Fruit fly (Drosophila melanogaster): ENCODE data around the gene Nipsnap.

Nipsnap gene

dm6 chrX:16090179-16091144 is 17.1 kb upstream of the Nipsnap start (continued):
- TF ChIP-seq fd64A (GFP tag; optimal IDR thresholded peaks at IDR 0.05) (peak; percentile 68), repo (GFP tag; optimal IDR thresholded peaks at IDR 0.05) (peak; percentile 83), CHES-1-like (GFP tag; optimal IDR thresholded peaks at IDR 0.05) (peak; percentile 82), Oli (tag; optimal IDR thresholded peaks at IDR 0.05) (peak; percentile 92), CrebB (tag; optimal IDR thresholded peaks at IDR 0.05) (peak; percentile 91), Rx (GFP tag; IDR thresholded peaks at IDR 0.05) (peak; percentile 86), Aef1 (GFP tag; IDR thresholded peaks at IDR 0.05) (peak; percentile 92), CG4707 (GFP tag; optimal IDR thresholded peaks at IDR 0.05) (peak; percentile 69), CG5180 (GFP tag; optimal IDR thresholded peaks at IDR 0.05) (peak; percentile 79), CG2678 (tag; optimal IDR thresholded peaks at IDR 0.05) (peak; percentile 94), CG17186 (GFP tag; optimal IDR thresholded peaks at IDR 0.05) (peak; percentile 61), CG11695 (GFP tag; IDR thresholded peaks at IDR 0.05) (peak; percentile 87), row (GFP tag; IDR thresholded peaks at IDR 0.05) (peak; percentile 93), nmo (GFP tag; optimal IDR thresholded peaks at IDR 0.05) (peak; percentile 87), CG6791 (GFP tag; IDR thresholded peaks at IDR 0.05; ENCODE audit: partially characterized antibody) (no peak), HLHmδ (GFP tag; optimal IDR thresholded peaks at IDR 0.05) (no peak), Sox100B (GFP tag; optimal IDR thresholded peaks at IDR 0.05) (peak; percentile 75), CG10959 (GFP tag; IDR thresholded peaks at IDR 0.05) (peak; percentile 74), CG16815 (GFP tag; optimal IDR thresholded peaks at IDR 0.05) (peak; percentile 70), corto (GFP tag; optimal IDR thresholded peaks at IDR 0.05) (peak; percentile 54), da (GFP tag; optimal IDR thresholded peaks at IDR 0.05) (peak; percentile 65), CG11456 (GFP tag; IDR thresholded peaks at IDR 0.05) (peak; percentile 93), wek (GFP tag; optimal IDR thresholded peaks at IDR 0.05) (peak; percentile 84), sd (tag; optimal IDR thresholded peaks at IDR 0.05) (peak; percentile 44), Vsx1 (GFP tag; optimal IDR thresholded peaks at IDR 0.05) (peak; percentile 73), wdn (GFP tag; IDR thresholded peaks at IDR 0.05) (peak; percentile 90), NC2β (GFP tag; optimal IDR thresholded peaks at IDR 0.05) (peak; percentile 74), ase (GFP tag; IDR thresholded peaks at IDR 0.05) (peak; percentile 88; the same call in 2 of the 3 replicates), CG16863 (GFP tag; optimal IDR thresholded peaks at IDR 0.05) (peak; percentile 83), bsh (GFP tag; optimal IDR thresholded peaks at IDR 0.05) (peak in 1 of 2 experiments; percentile 87), gfzf (GFP tag; optimal IDR thresholded peaks at IDR 0.05) (no peak), CG33213 (GFP tag; optimal IDR thresholded peaks at IDR 0.05) (peak; percentile 89), Taf1 (GFP tag; IDR thresholded peaks at IDR 0.05) (peak; percentile 79), Opbp (GFP tag; IDR thresholded peaks at IDR 0.05; ENCODE audit: partially characterized antibody) (no peak), pnt (GFP tag; optimal IDR thresholded peaks at IDR 0.05) (peak; percentile 76), Stat92E (GFP tag; optimal IDR thresholded peaks at IDR 0.05) (no peak), CG15696 (tag; optimal IDR thresholded peaks at IDR 0.05) (peak; percentile 62), CG1024 (GFP tag; IDR thresholded peaks at IDR 0.05) (peak; percentile 88), Poxn (GFP tag; IDR thresholded peaks at IDR 0.05) (peak; percentile 80), vvl (GFP tag; IDR thresholded peaks at IDR 0.05) (peak; percentile 95), CG12659 (GFP tag; optimal IDR thresholded peaks at IDR 0.05) (peak; percentile 90), CG2712 (tag; optimal IDR thresholded peaks at IDR 0.05) (peak; percentile 78), CG9437 (GFP tag; optimal IDR thresholded peaks at IDR 0.05) (peak; percentile 77), sima (GFP tag; optimal IDR thresholded peaks at IDR 0.05) (peak; percentile 60), psq (GFP tag; optimal IDR thresholded peaks at IDR 0.05) (peak; percentile 46), CG10274 (GFP tag; optimal IDR thresholded peaks at IDR 0.05) (peak; percentile 93), CG6175 (GFP tag; IDR thresholded peaks at IDR 0.05) (peak; percentile 83; the same call in 2 of the 3 replicates)

Data from whole organism, embryonic.